Fruit fly (Drosophila melanogaster) ovary, adult (tissue): Measurements from ENCODE around the gene CG14646.

ENCODE experiments used
- CG17801 ChIP-seq: fragments of 200-800 bp; optimal IDR thresholded peaks from 2 replicates; lab custom pipeline; 2019; ENCODE audit warnings: missing biosample characterization, mild to moderate bottlenecking, missing genetic modification characterization, moderate library complexity; ENCODE audit not compliant: partially characterized antibody

The CG14646 gene

DNA sequence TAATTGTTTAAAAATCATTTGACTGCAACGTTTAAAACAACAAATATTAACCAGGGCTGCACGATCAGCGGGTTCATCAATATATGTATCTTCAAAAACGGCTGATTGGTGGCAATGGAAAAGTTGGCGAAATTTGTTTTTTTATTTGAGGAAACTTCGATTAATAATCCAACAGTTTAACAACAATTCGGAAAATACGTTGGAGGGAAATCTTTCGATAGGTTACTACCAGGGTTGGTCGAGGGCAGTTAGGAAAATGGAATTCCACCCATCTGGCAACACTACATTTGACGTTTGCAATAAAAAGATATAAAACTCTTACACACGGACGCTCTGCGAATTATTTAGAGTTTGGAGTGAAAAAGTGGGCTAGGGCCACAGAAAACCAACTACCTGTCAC is 46.9 kb downstream of the CG14646 start, which contains the start of the genes Lipt2 and CG14650:
TSS of gene Lipt2 (minus strand) at position 217 of the 400 bp plus-strand sequence.
TSS of gene CG14650 (plus strand) at position 275 of the 400 bp plus-strand sequence.
- peak; percentile 55 for TF ChIP-seq CG17801 (GFP tag; lab: Kevin White, UChicago)

DNA sequence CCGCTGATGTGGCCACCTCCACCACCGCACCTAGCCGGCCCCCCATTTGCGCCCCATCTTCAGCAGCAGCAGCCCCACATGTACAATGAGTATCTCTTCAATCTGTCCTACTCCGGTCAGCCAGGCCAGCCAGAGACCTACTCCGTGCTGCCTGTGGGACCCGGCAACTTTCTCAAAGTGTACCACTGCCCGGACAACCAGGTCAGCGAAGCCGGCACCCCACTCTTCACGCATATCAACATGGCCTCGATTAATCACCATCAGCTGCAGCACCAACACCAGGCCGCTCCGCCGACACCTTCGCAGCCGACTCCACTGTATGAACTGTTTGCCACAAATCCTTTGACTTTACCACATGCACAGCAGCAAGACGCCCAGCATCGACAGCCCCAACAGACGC is 47.7 kb downstream of the CG14646 start:
- no peak for TF ChIP-seq CG17801 (GFP tag; lab: Kevin White, UChicago)
